Worm (Caenorhabditis elegans) whole organism, L4/young adult: Measurements from ENCODE around the gene F07H5.10.

Source experiments
- W03F9.2 ChIP-seq: fragments of 150-350 bp; optimal IDR thresholded peaks from 2 replicates; lab custom pipeline; 2014; ENCODE audit warnings: missing biosample characterization, missing genetic modification characterization
- dao-5 ChIP-seq: sonication (generic microtip); optimal IDR thresholded peaks from 2 replicates; lab custom pipeline; 2016; ENCODE audit warnings: missing genotype, missing genetic modification characterization, moderate library complexity, missing compliant biosample characterization
- him-1 ChIP-seq: sonication (generic microtip); optimal IDR thresholded peaks from 2 replicates; lab custom pipeline; 2016; ENCODE audit warnings: missing genotype, missing genetic modification reagents, missing genetic modification characterization, missing compliant biosample characterization

DNA sequence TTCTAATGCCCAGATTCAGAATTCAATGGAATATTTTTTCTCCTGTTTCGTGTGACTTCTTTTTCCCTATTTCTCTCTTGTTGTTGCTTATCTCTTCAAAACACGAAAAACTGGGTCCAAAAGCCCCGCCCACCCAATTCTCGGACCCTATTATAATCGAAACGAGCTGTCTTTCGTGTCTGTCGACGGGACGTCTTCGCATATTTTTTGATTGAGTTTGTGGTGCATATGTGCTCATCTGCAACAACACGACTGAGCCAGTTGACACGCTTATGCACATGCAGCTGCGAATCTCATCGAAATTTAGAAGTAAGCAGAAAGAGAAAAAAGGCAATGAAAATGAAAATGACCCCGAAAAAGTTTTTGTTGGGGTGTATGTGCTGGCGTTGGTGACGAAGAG, 22.5 kb upstream of the F07H5.10 start:
- no peak for TF ChIP-seq W03F9.2
- no peak for TF ChIP-seq dao-5 (tag; lab: Kevin White, UChicago)
- no peak for TF ChIP-seq him-1
